Worm (Caenorhabditis elegans) whole organism, L4/young adult: ENCODE data around the gene fbxa-220.

Source experiments
- W03F9.2 ChIP-seq: fragments of 150-350 bp; optimal IDR thresholded peaks from 2 replicates; lab custom pipeline; 2014; ENCODE audit warnings: missing biosample characterization, missing genetic modification characterization
- dao-5 ChIP-seq: sonication (generic microtip); optimal IDR thresholded peaks from 2 replicates; lab custom pipeline; 2016; ENCODE audit warnings: missing genotype, missing genetic modification characterization, moderate library complexity, missing compliant biosample characterization
- him-1 ChIP-seq: sonication (generic microtip); optimal IDR thresholded peaks from 2 replicates; lab custom pipeline; 2016; ENCODE audit warnings: missing genotype, missing genetic modification reagents, missing genetic modification characterization, missing compliant biosample characterization

DNA sequence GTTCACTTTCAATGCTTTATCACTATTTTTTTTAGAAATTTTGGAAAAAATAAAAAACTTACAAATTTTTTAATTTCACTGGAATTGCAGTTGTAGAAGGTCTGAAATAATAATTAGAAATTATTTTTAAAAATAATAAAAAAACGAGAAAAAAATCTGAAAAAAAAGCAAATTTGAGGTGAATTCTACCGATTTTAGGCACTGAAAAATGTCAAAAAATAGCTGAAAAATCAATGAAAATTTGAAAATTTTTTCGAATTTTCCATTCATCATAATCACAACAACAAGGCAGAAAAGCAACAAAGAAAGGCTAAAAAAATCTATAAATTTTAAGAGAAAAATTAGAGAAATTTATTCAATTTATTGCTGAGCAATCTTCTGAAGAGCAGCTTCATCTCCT, 16.7 kb upstream of the fbxa-220 start, which contains the start of gene nars-2:
- TF ChIP-seq dao-5 (tag; lab: Kevin White, UChicago), result no peak
- TF ChIP-seq him-1 (tag; lab: Kevin White, UChicago), result no peak
- TF ChIP-seq W03F9.2 (tag; lab: Kevin White, UChicago), result no peak
